Worm (Caenorhabditis elegans) whole organism, L4 larva: ENCODE measurements around the gene C50B8.4.
A peak's percentile ranks its signal among the peaks of the same experiment; 100 is the strongest.

ENCODE experiments used
- F10B5.3 ChIP-seq: sonication (generic microtip); optimal IDR thresholded peaks from 2 replicates; lab custom pipeline; 2016; ENCODE audit warnings: mild to moderate bottlenecking, missing genetic modification characterization, missing compliant biosample characterization
- F26F4.8 ChIP-seq: fragments of 200-800 bp; sonication (Bioruptor generic); conservative IDR thresholded peaks from 2 replicates; pipeline ENCODE4 v1.3.6; 2022; ENCODE audit warnings: missing genetic modification characterization, missing compliant biosample characterization
- F37D6.2 ChIP-seq: sonication (generic microtip); optimal IDR thresholded peaks from 2 replicates; lab custom pipeline; 2016; ENCODE audit warnings: mild to moderate bottlenecking, missing genetic modification characterization, missing compliant biosample characterization
- F49E8.2 ChIP-seq: sonication (generic microtip); optimal IDR thresholded peaks from 2 replicates; lab custom pipeline; 2016; ENCODE audit warnings: missing compliant biosample characterization, mild to moderate bottlenecking, missing genetic modification characterization, borderline replicate concordance
- T20F7.1 ChIP-seq: fragments of 200-800 bp; sonication (Bioruptor generic); optimal IDR thresholded peaks from 2 replicates; lab custom pipeline; 2018; ENCODE audit warnings: mild to moderate bottlenecking, missing genetic modification characterization, missing compliant biosample characterization
- Y5F2A.4 ChIP-seq: fragments of 200-800 bp; sonication (Bioruptor generic); optimal IDR thresholded peaks from 2 replicates; lab custom pipeline; 2018; ENCODE audit warnings: mild to moderate bottlenecking, missing genetic modification characterization, missing compliant biosample characterization
- ZK337.2 ChIP-seq: fragments of 200-800 bp; sonication (Bioruptor generic); IDR thresholded peaks from 2 replicates; pipeline ENCODE4 v1.3.6; 2022; ENCODE audit warnings: missing genetic modification reagents, missing genetic modification characterization, missing compliant biosample characterization
- aha-1 ChIP-seq: fragments of 150-350 bp; peaks from one replicate; lab custom pipeline; 2014; ENCODE audit warnings: missing biosample characterization, missing genetic modification characterization
- ama-1 ChIP-seq: fragments of 150-350 bp; optimal IDR thresholded peaks from 2 replicates; lab custom pipeline; 2014; ENCODE audit warnings: inconsistent platforms, mixed read lengths
- arid-1 ChIP-seq: fragments of 200-800 bp; sonication (Bioruptor generic); conservative IDR thresholded peaks from 2 replicates; pipeline ENCODE4 v1.3.6; 2022; ENCODE audit warnings: missing genetic modification reagents, missing genetic modification characterization, missing compliant biosample characterization
- attf-4 ChIP-seq: sonication (generic microtip); optimal IDR thresholded peaks from 3 replicates; lab custom pipeline; 2017; ENCODE audit warnings: missing biosample characterization, missing genetic modification characterization
- ceh-28 ChIP-seq: fragments of 150-350 bp; optimal IDR thresholded peaks from 2 replicates; lab custom pipeline; 2014; ENCODE audit warnings: missing biosample characterization, missing genetic modification reagents, missing genetic modification characterization
- cey-2 ChIP-seq: sonication (generic microtip); optimal IDR thresholded peaks from 3 replicates; lab custom pipeline; 2017; ENCODE audit warnings: missing genetic modification characterization, mild to moderate bottlenecking, missing compliant biosample characterization, antibody characterized with exemption, borderline replicate concordance; ENCODE audit not compliant: insufficient read depth
- daf-12 ChIP-seq: fragments of 150-350 bp; optimal IDR thresholded peaks from 2 replicates; lab custom pipeline; 2014; ENCODE audit warnings: missing biosample characterization, missing genetic modification reagents, missing genetic modification characterization
- daf-16 ChIP-seq, 3 experiments: sonication (generic microtip); optimal IDR thresholded peaks; 2 replicates each; lab custom pipeline; 2016 to 2017; ENCODE audit warnings: missing genetic modification characterization in 3 of 3, missing genetic modification reagents in 3 of 3, mild to moderate bottlenecking in 2 of 3, missing compliant biosample characterization in 2 of 3, missing biosample characterization in 1 of 3, moderate library complexity in 1 of 3
- dmd-8 ChIP-seq: fragments of 200-800 bp; sonication (Bioruptor generic); IDR thresholded peaks from 2 replicates; pipeline ENCODE4 v1.3.6; 2022; ENCODE audit warnings: missing genetic modification characterization, missing compliant biosample characterization
- dpl-1 ChIP-seq: fragments of 150-350 bp; optimal IDR thresholded peaks from 2 replicates; lab custom pipeline; 2014; ENCODE audit warnings: missing biosample characterization, missing genetic modification reagents, missing genetic modification characterization
- egl-27 ChIP-seq: sonication (generic microtip); optimal IDR thresholded peaks from 3 replicates; lab custom pipeline; 2017; ENCODE audit warnings: missing biosample characterization, missing genetic modification reagents, missing genetic modification characterization
- fkh-10 ChIP-seq: fragments of 150-350 bp; optimal IDR thresholded peaks from 2 replicates; lab custom pipeline; 2014; ENCODE audit warnings: missing biosample characterization, missing genetic modification reagents, missing genetic modification characterization
- hif-1 ChIP-seq, 2 experiments: sonication (generic microtip); optimal IDR thresholded peaks; 2 replicates each; lab custom pipeline; 2016 to 2017; ENCODE audit warnings: missing compliant biosample characterization in 2 of 2, missing genetic modification characterization in 2 of 2, missing genetic modification reagents in 2 of 2, missing genotype in 2 of 2, mild to moderate bottlenecking in 1 of 2
- hlh-11 ChIP-seq: fragments of 200-800 bp; sonication (Bioruptor generic); optimal IDR thresholded peaks from 2 replicates; lab custom pipeline; 2018; ENCODE audit warnings: mild to moderate bottlenecking, missing genetic modification characterization, missing compliant biosample characterization
- hlh-30 ChIP-seq: sonication (generic microtip); optimal IDR thresholded peaks from 2 replicates; lab custom pipeline; 2017; ENCODE audit warnings: antibody characterized with exemption, mild to moderate bottlenecking, missing genetic modification characterization, missing compliant biosample characterization; ENCODE audit not compliant: insufficient read depth
- hmg-1.1 ChIP-seq: fragments of 200-800 bp; sonication (Bioruptor generic); IDR thresholded peaks from 2 replicates; pipeline ENCODE4 v1.3.6; 2022; ENCODE audit warnings: missing genetic modification reagents, missing genetic modification characterization, missing compliant biosample characterization
- lim-7 ChIP-seq: fragments of 200-800 bp; sonication (Bioruptor generic); IDR thresholded peaks from 2 replicates; pipeline ENCODE4 v1.3.6; 2022; ENCODE audit warnings: missing genetic modification characterization, missing compliant biosample characterization
- lin-1 ChIP-seq: fragments of 200-800 bp; sonication (Bioruptor generic); IDR thresholded peaks from 2 replicates; pipeline ENCODE4 v1.3.6; 2022; ENCODE audit warnings: missing genetic modification reagents, missing genetic modification characterization, missing compliant biosample characterization
- lin-13 ChIP-seq: fragments of 150-350 bp; optimal IDR thresholded peaks from 2 replicates; lab custom pipeline; 2014; ENCODE audit warnings: missing biosample characterization, missing genetic modification reagents, missing genetic modification characterization
- lin-15B ChIP-seq: fragments of 150-350 bp; sonication (generic microtip); optimal IDR thresholded peaks from 3 replicates; lab custom pipeline; 2014; ENCODE audit warnings: missing biosample characterization, missing genetic modification characterization
- lir-3 ChIP-seq: sonication (generic microtip); optimal IDR thresholded peaks from 2 replicates; lab custom pipeline; 2016; ENCODE audit warnings: mild to moderate bottlenecking, missing genetic modification characterization, missing compliant biosample characterization
- lsy-2 ChIP-seq, 2 experiments: fragments of 150-350 bp in 1 of 2; sonication (generic microtip) in 1 of 2; optimal IDR thresholded peaks; 2 replicates each; lab custom pipeline; 2014 to 2017; ENCODE audit warnings: missing biosample characterization in 2 of 2, missing genetic modification characterization in 2 of 2
- madf-5 ChIP-seq, 2 experiments: fragments of 200-800 bp; sonication (Bioruptor generic); IDR thresholded peaks; 2 replicates each; pipeline ENCODE4 v1.3.6; 2022; ENCODE audit warnings: missing compliant biosample characterization in 2 of 2, missing genetic modification characterization in 2 of 2
- mes-2 ChIP-seq: sonication (generic microtip); optimal IDR thresholded peaks from 2 replicates; lab custom pipeline; 2016; ENCODE audit warnings: missing genotype, mild to moderate bottlenecking, missing genetic modification characterization, missing compliant biosample characterization; ENCODE audit not compliant: poor library complexity, severe bottlenecking
- nhr-10 ChIP-seq: fragments of 150-350 bp; optimal IDR thresholded peaks from 2 replicates; lab custom pipeline; 2014; ENCODE audit warnings: missing biosample characterization, missing genetic modification characterization
- nhr-111 ChIP-seq: fragments of 200-800 bp; sonication (Bioruptor generic); optimal IDR thresholded peaks from 2 replicates; lab custom pipeline; 2018; ENCODE audit warnings: mild to moderate bottlenecking, missing genetic modification characterization, missing compliant biosample characterization
- nhr-25 ChIP-seq: sonication (generic microtip); optimal IDR thresholded peaks from 2 replicates; lab custom pipeline; 2017; ENCODE audit warnings: missing genetic modification characterization, mild to moderate bottlenecking, missing compliant biosample characterization, antibody characterized with exemption, moderate library complexity, borderline replicate concordance; ENCODE audit not compliant: insufficient read depth
- nhr-41 ChIP-seq: fragments of 200-800 bp; sonication (Bioruptor generic); IDR thresholded peaks from 2 replicates; pipeline ENCODE4 v1.3.6; 2022; ENCODE audit warnings: missing genetic modification reagents, missing genetic modification characterization, missing compliant biosample characterization
- nhr-6 ChIP-seq: fragments of 150-350 bp; optimal IDR thresholded peaks from 2 replicates; lab custom pipeline; 2014; ENCODE audit warnings: missing biosample characterization, missing genetic modification characterization
- pqm-1 ChIP-seq: sonication (generic microtip); optimal IDR thresholded peaks from 2 replicates; lab custom pipeline; 2017; ENCODE audit warnings: missing biosample characterization, missing genetic modification characterization
- rbr-2 ChIP-seq: sonication (generic microtip); optimal IDR thresholded peaks from 2 replicates; lab custom pipeline; 2016; ENCODE audit warnings: missing genotype, missing genetic modification characterization, missing compliant biosample characterization
- set-16 ChIP-seq: fragments of 200-800 bp; sonication (Bioruptor generic); IDR thresholded peaks from 2 replicates; pipeline ENCODE4 v1.3.6; 2022; ENCODE audit warnings: missing genetic modification reagents, missing genetic modification characterization, missing compliant biosample characterization
- skn-1 ChIP-seq: fragments of 150-350 bp; optimal IDR thresholded peaks from 2 replicates; lab custom pipeline; 2014; ENCODE audit warnings: missing biosample characterization, missing genetic modification characterization
- snpc-1.2 ChIP-seq: fragments of 200-800 bp; sonication (Bioruptor generic); IDR thresholded peaks from 2 replicates; pipeline ENCODE4 v1.3.6; 2022; ENCODE audit warnings: missing genetic modification reagents, missing genetic modification characterization, missing compliant biosample characterization
- spr-1 ChIP-seq: sonication (generic microtip); optimal IDR thresholded peaks from 2 replicates; lab custom pipeline; 2016; ENCODE audit warnings: mild to moderate bottlenecking, missing genetic modification characterization, missing compliant biosample characterization
- tra-1 ChIP-seq: fragments of 200-800 bp; sonication (Bioruptor generic); IDR thresholded peaks from 2 replicates; pipeline ENCODE4 v1.3.6; 2022; ENCODE audit warnings: missing genetic modification reagents, missing genetic modification characterization, missing compliant biosample characterization
- unc-62 ChIP-seq, 3 experiments: fragments of 150-350 bp in 1 of 3; sonication (generic microtip); optimal IDR thresholded peaks in 2 of 3; peaks in 1 of 3; 1 replicate in 1 of 3; 2 replicates in 2 of 3; lab custom pipeline; 2014 to 2017; ENCODE audit warnings: missing biosample characterization in 3 of 3, missing genetic modification characterization in 3 of 3, missing genetic modification reagents in 3 of 3, missing genotype in 1 of 3
- zag-1 ChIP-seq: fragments of 150-350 bp; optimal IDR thresholded peaks from 2 replicates; lab custom pipeline; 2014; ENCODE audit warnings: missing biosample characterization, missing genetic modification characterization
- zfp-3 ChIP-seq: fragments of 200-800 bp; sonication (Bioruptor generic); conservative IDR thresholded peaks from 2 replicates; pipeline ENCODE4 v1.3.6; 2022; ENCODE audit warnings: missing genetic modification reagents, missing genetic modification characterization, missing compliant biosample characterization
- zip-11 ChIP-seq: fragments of 200-800 bp; sonication (Bioruptor generic); IDR thresholded peaks from 2 replicates; pipeline ENCODE4 v1.3.6; 2022; ENCODE audit warnings: missing genetic modification characterization, missing compliant biosample characterization
- zip-2 ChIP-seq: fragments of 150-350 bp; optimal IDR thresholded peaks from 2 replicates; lab custom pipeline; 2014; ENCODE audit warnings: missing biosample characterization, missing genetic modification characterization
- ztf-7 ChIP-seq: fragments of 150-350 bp; optimal IDR thresholded peaks from 2 replicates; lab custom pipeline; 2014; ENCODE audit warnings: missing biosample characterization, missing genetic modification characterization

The C50B8.4 gene

ce11 chrV:13566967-13567366, 4.8 kb upstream of the C50B8.4 start (continued):
- TF ChIP-seq ztf-7, result no peak
- no peak for TF ChIP-seq nhr-10 (tag; lab: Kevin White, UChicago)
- TF ChIP-seq madf-5 (GFP tag; IDR thresholded peaks at IDR 0.05; lab: Robert Waterston, UW), result no peak
- TF ChIP-seq lin-1 (GFP tag; lab: Robert Waterston, UW), result no peak
- no peak for TF ChIP-seq snpc-1.2 (GFP tag; lab: Robert Waterston, UW)
- no peak for TF ChIP-seq nhr-41 (GFP tag; lab: Robert Waterston, UW)
- TF ChIP-seq aha-1 (tag; lab: Kevin White, UChicago), result peak; percentile 88
- TF ChIP-seq zip-11 (GFP tag; lab: Robert Waterston, UW), result no peak
- no peak for TF ChIP-seq fkh-10 (GFP tag; lab: Kevin White, UChicago)
- TF ChIP-seq Y5F2A.4 (GFP tag; lab: Kevin White, UChicago), result no peak
- no peak for TF ChIP-seq hlh-30 (tag; lab: Kevin White, UChicago)
- no peak for TF ChIP-seq F37D6.2 (tag; lab: Kevin White, UChicago)
- no peak for TF ChIP-seq hmg-1.1
- TF ChIP-seq arid-1, result no peak
- no peak for TF ChIP-seq ceh-28 (tag; lab: Kevin White, UChicago)
- no peak for TF ChIP-seq pqm-1 (tag; lab: Kevin White, UChicago)
- TF ChIP-seq F26F4.8 (GFP tag; lab: Robert Waterston, UW), result no peak; the same call in 1 of the 2 replicates
- peak; percentile 46; the same call in 1 of the 2 replicates for TF ChIP-seq tra-1 (GFP tag; lab: Robert Waterston, UW)
- no peak for TF ChIP-seq egl-27 (tag; lab: Kevin White, UChicago)
- no peak for TF ChIP-seq F49E8.2 (tag; lab: Kevin White, UChicago)
- TF ChIP-seq zip-2 (tag; lab: Kevin White, UChicago), result no peak
- no peak for TF ChIP-seq zag-1 (tag; lab: Kevin White, UChicago)
- TF ChIP-seq nhr-25 (tag; lab: Kevin White, UChicago), result no peak
- TF ChIP-seq ZK337.2, result no peak
- TF ChIP-seq zfp-3 (GFP tag; lab: Robert Waterston, UW), result no peak; the same call in 1 of the 2 replicates
- TF ChIP-seq cey-2 (tag; lab: Kevin White, UChicago), result no peak
- TF ChIP-seq dmd-8, result no peak; the same call in 1 of the 2 replicates
- no peak for TF ChIP-seq daf-16 (GFP tag; optimal IDR thresholded peaks at IDR 0.05; lab: Kevin White, UChicago)
- TF ChIP-seq daf-16 (tag; optimal IDR thresholded peaks at IDR 0.05; lab: Kevin White, UChicago), result peak; percentile 25
- TF ChIP-seq rbr-2 (tag; lab: Kevin White, UChicago), result no peak
- TF ChIP-seq ama-1 (lab: Kevin White, UChicago), result peak; percentile 65
- no peak for TF ChIP-seq spr-1 (tag; lab: Kevin White, UChicago)
- TF ChIP-seq attf-4 (tag; lab: Kevin White, UChicago), result no peak

ce11 chrV:13568533-13568932, 3.3 kb upstream of the C50B8.4 start, which contains the start of the genes nuaf-1 and bir-2:
Gene nuaf-1 (minus strand): TSS chrV:13568630.
Gene bir-2 (plus strand): TSS chrV:13568850.
- no peak for TF ChIP-seq unc-62 (GFP tag; optimal IDR thresholded peaks at IDR 0.05 in 1 of 2; lab: Kevin White, UChicago)
- no peak for TF ChIP-seq unc-62 (tag; optimal IDR thresholded peaks at IDR 0.05; lab: Kevin White, UChicago)
- TF ChIP-seq nhr-6 (tag; lab: Kevin White, UChicago), result peak; percentile 90
- TF ChIP-seq set-16, result no peak
- TF ChIP-seq hlh-11 (tag; lab: Kevin White, UChicago), result peak; percentile 39
- no peak for TF ChIP-seq F26F4.8 (GFP tag; lab: Robert Waterston, UW)
- peak; percentile 81 for TF ChIP-seq dpl-1 (GFP tag; lab: Kevin White, UChicago)
- TF ChIP-seq lin-15B (tag; lab: Kevin White, UChicago), result peak; percentile 29
- 0 out of 2 replicates have a peak, but pooled peaks have one; percentile 19 for TF ChIP-seq hmg-1.1
- TF ChIP-seq mes-2, result peak; percentile 82
- peak; percentile 51 for TF ChIP-seq hlh-30 (tag; lab: Kevin White, UChicago)
- no peak for TF ChIP-seq F10B5.3
- TF ChIP-seq fkh-10 (GFP tag; lab: Kevin White, UChicago), result no peak
- TF ChIP-seq lim-7, result no peak
- TF ChIP-seq daf-12 (tag; lab: Kevin White, UChicago), result no peak
- no peak for TF ChIP-seq T20F7.1 (GFP tag; lab: Kevin White, UChicago)
- peak in 1 of 2 experiments; percentile 4 for TF ChIP-seq hif-1 (tag; optimal IDR thresholded peaks at IDR 0.05; lab: Kevin White, UChicago)
- no peak for TF ChIP-seq spr-1 (tag; lab: Kevin White, UChicago)
- TF ChIP-seq lir-3 (tag; lab: Kevin White, UChicago), result no peak
- no peak for TF ChIP-seq lin-13 (GFP tag; lab: Kevin White, UChicago)
- no peak for TF ChIP-seq skn-1
- peak in 1 of 2 experiments; percentile 65 for TF ChIP-seq lsy-2 (tag; optimal IDR thresholded peaks at IDR 0.05; lab: Kevin White, UChicago)
- no peak for TF ChIP-seq nhr-111 (GFP tag; lab: Kevin White, UChicago)
